Worm (Caenorhabditis elegans) whole organism, L3 larva: ENCODE results near the gene C29F5.1.

Source experiments
- R02D3.7 ChIP-seq: fragments of 150-350 bp; optimal IDR thresholded peaks from 2 replicates; lab custom pipeline; 2014; ENCODE audit warnings: missing biosample characterization, missing genetic modification characterization
- ZK546.5 ChIP-seq: sonication (generic microtip); optimal IDR thresholded peaks from 2 replicates; lab custom pipeline; 2017; ENCODE audit warnings: missing biosample characterization, missing genetic modification characterization
- aly-2 ChIP-seq: fragments of 150-350 bp; optimal IDR thresholded peaks from 2 replicates; lab custom pipeline; 2014; ENCODE audit warnings: missing biosample characterization, missing genetic modification characterization
- ama-1 ChIP-seq: fragments of 150-350 bp; optimal IDR thresholded peaks from 2 replicates; lab custom pipeline; 2018
- ceh-16 ChIP-seq: sonication (generic microtip); optimal IDR thresholded peaks from 2 replicates; lab custom pipeline; 2017; ENCODE audit warnings: missing biosample characterization, missing genetic modification characterization
- ceh-28 ChIP-seq: fragments of 150-350 bp; optimal IDR thresholded peaks from 2 replicates; lab custom pipeline; 2014; ENCODE audit warnings: missing biosample characterization, missing genetic modification reagents, missing genetic modification characterization
- ceh-9 ChIP-seq: sonication (generic microtip); optimal IDR thresholded peaks from 2 replicates; lab custom pipeline; 2018; ENCODE audit warnings: missing biosample characterization, missing genetic modification characterization
- daf-12 ChIP-seq: fragments of 150-350 bp; optimal IDR thresholded peaks from 2 replicates; lab custom pipeline; 2014; ENCODE audit warnings: missing biosample characterization, missing genetic modification reagents, missing genetic modification characterization
- egl-27 ChIP-seq: sonication (generic microtip); optimal IDR thresholded peaks from 4 replicates; lab custom pipeline; 2017; ENCODE audit warnings: missing biosample characterization, missing genetic modification reagents, missing genetic modification characterization
- egl-5 ChIP-seq: fragments of 150-350 bp; optimal IDR thresholded peaks from 2 replicates; lab custom pipeline; 2017; ENCODE audit warnings: missing biosample characterization, missing genetic modification reagents, missing genetic modification characterization, inconsistent platforms
- elt-1 ChIP-seq: fragments of 150-350 bp; optimal IDR thresholded peaks from 2 replicates; lab custom pipeline; 2014; ENCODE audit warnings: missing biosample characterization, missing genetic modification characterization
- elt-2 ChIP-seq: sonication (generic microtip); optimal IDR thresholded peaks from 2 replicates; lab custom pipeline; 2016; ENCODE audit warnings: missing genetic modification reagents, mild to moderate bottlenecking, missing genetic modification characterization, missing compliant biosample characterization
- elt-3 ChIP-seq, 3 experiments: fragments of 150-350 bp in 1 of 3; sonication (generic microtip) in 2 of 3; optimal IDR thresholded peaks; 2 replicates in 2 of 3; 4 replicates in 1 of 3; lab custom pipeline; 2014 to 2017; ENCODE audit warnings: missing biosample characterization in 3 of 3, missing genetic modification characterization in 3 of 3
- eor-1 ChIP-seq, 2 experiments: fragments of 150-350 bp; optimal IDR thresholded peaks; 2 replicates each; lab custom pipeline; 2014 to 2018; ENCODE audit warnings: missing biosample characterization in 2 of 2, missing genetic modification characterization in 2 of 2
- fkh-10 ChIP-seq: sonication (generic microtip); optimal IDR thresholded peaks from 2 replicates; lab custom pipeline; 2017; ENCODE audit warnings: missing biosample characterization, missing genetic modification reagents, missing genetic modification characterization
- fkh-2 ChIP-seq: fragments of 150-350 bp; optimal IDR thresholded peaks from 2 replicates; lab custom pipeline; 2014; ENCODE audit warnings: missing biosample characterization, missing genetic modification reagents, missing genetic modification characterization
- fos-1 ChIP-seq: fragments of 150-350 bp; optimal IDR thresholded peaks from 2 replicates; lab custom pipeline; 2014; ENCODE audit warnings: missing biosample characterization, missing genetic modification characterization
- hmg-11 ChIP-seq: sonication (generic microtip); optimal IDR thresholded peaks from 2 replicates; lab custom pipeline; 2016; ENCODE audit warnings: missing genetic modification characterization, missing compliant biosample characterization
- jun-1 ChIP-seq: fragments of 150-350 bp; optimal IDR thresholded peaks from 2 replicates; lab custom pipeline; 2014; ENCODE audit warnings: missing biosample characterization, missing genetic modification reagents, missing genetic modification characterization
- lin-15B ChIP-seq: fragments of 150-350 bp; optimal IDR thresholded peaks from 2 replicates; lab custom pipeline; 2014; ENCODE audit warnings: missing biosample characterization, missing genetic modification characterization
- lin-39 ChIP-seq: fragments of 150-350 bp; optimal IDR thresholded peaks from 2 replicates; lab custom pipeline; 2018; ENCODE audit warnings: missing biosample characterization, missing genetic modification reagents, missing genetic modification characterization
- lsy-12 ChIP-seq: sonication (generic microtip); optimal IDR thresholded peaks from 2 replicates; lab custom pipeline; 2016; ENCODE audit warnings: mild to moderate bottlenecking, missing genetic modification characterization, missing compliant biosample characterization
- mdl-1 ChIP-seq: fragments of 150-350 bp; optimal IDR thresholded peaks from 2 replicates; lab custom pipeline; 2014; ENCODE audit warnings: missing biosample characterization, missing genetic modification characterization
- mml-1 ChIP-seq: fragments of 150-350 bp; sonication (generic microtip); optimal IDR thresholded peaks from 3 replicates; lab custom pipeline; 2014; ENCODE audit warnings: missing biosample characterization, missing genetic modification characterization
- nfya-1 ChIP-seq: sonication (generic microtip); optimal IDR thresholded peaks from 2 replicates; lab custom pipeline; 2017; ENCODE audit warnings: missing genetic modification characterization, mild to moderate bottlenecking, missing compliant biosample characterization, antibody characterized with exemption, moderate library complexity; ENCODE audit not compliant: insufficient read depth
- nhr-11 ChIP-seq: fragments of 150-350 bp; optimal IDR thresholded peaks from 2 replicates; lab custom pipeline; 2014; ENCODE audit warnings: missing biosample characterization, missing genetic modification characterization
- nhr-12 ChIP-seq: fragments of 150-350 bp; optimal IDR thresholded peaks from 2 replicates; lab custom pipeline; 2014; ENCODE audit warnings: missing biosample characterization, missing genetic modification characterization
- nhr-23 ChIP-seq: fragments of 150-350 bp; optimal IDR thresholded peaks from 2 replicates; lab custom pipeline; 2014; ENCODE audit warnings: missing biosample characterization, missing genetic modification reagents, missing genetic modification characterization
- nhr-237 ChIP-seq: fragments of 150-350 bp; optimal IDR thresholded peaks from 2 replicates; lab custom pipeline; 2014; ENCODE audit warnings: missing biosample characterization, missing genetic modification characterization
- nhr-25 ChIP-seq: sonication (generic microtip); optimal IDR thresholded peaks from 2 replicates; lab custom pipeline; 2017; ENCODE audit warnings: missing biosample characterization, missing genetic modification characterization
- nhr-28 ChIP-seq: fragments of 150-350 bp; optimal IDR thresholded peaks from 2 replicates; lab custom pipeline; 2014; ENCODE audit warnings: missing biosample characterization, missing genetic modification characterization
- nhr-43 ChIP-seq: sonication (generic microtip); optimal IDR thresholded peaks from 2 replicates; lab custom pipeline; 2016; ENCODE audit warnings: mild to moderate bottlenecking, missing genetic modification characterization, missing compliant biosample characterization; ENCODE audit not compliant: poor library complexity, severe bottlenecking
- nhr-67 ChIP-seq: fragments of 150-350 bp; optimal IDR thresholded peaks from 2 replicates; lab custom pipeline; 2014; ENCODE audit warnings: missing biosample characterization, missing genetic modification characterization
- nhr-76 ChIP-seq: fragments of 150-350 bp; sonication (generic microtip); optimal IDR thresholded peaks from 5 replicates; lab custom pipeline; 2014; ENCODE audit warnings: missing biosample characterization, missing genetic modification characterization
- nhr-77 ChIP-seq: fragments of 150-350 bp; optimal IDR thresholded peaks from 2 replicates; lab custom pipeline; 2014; ENCODE audit warnings: missing biosample characterization, missing genetic modification characterization
- pha-4 ChIP-seq: fragments of 150-350 bp; optimal IDR thresholded peaks from 2 replicates; lab custom pipeline; 2014; ENCODE audit warnings: missing biosample characterization, missing genetic modification reagents, missing genetic modification characterization
- pqm-1 ChIP-seq: fragments of 150-350 bp; optimal IDR thresholded peaks from 2 replicates; lab custom pipeline; 2017; ENCODE audit warnings: missing biosample characterization, missing genetic modification characterization, inconsistent platforms
- sea-2 ChIP-seq: fragments of 150-350 bp; sonication (generic microtip); optimal IDR thresholded peaks from 4 replicates; lab custom pipeline; 2014; ENCODE audit warnings: missing biosample characterization, missing genetic modification reagents, missing genetic modification characterization
- skn-1 ChIP-seq: fragments of 150-350 bp; optimal IDR thresholded peaks from 2 replicates; lab custom pipeline; 2014; ENCODE audit warnings: missing biosample characterization, missing genetic modification characterization
- snpc-4 ChIP-seq: fragments of 150-350 bp; optimal IDR thresholded peaks from 2 replicates; lab custom pipeline; 2014; ENCODE audit warnings: missing biosample characterization, missing genetic modification characterization
- tbx-2 ChIP-seq: sonication (generic microtip); optimal IDR thresholded peaks from 2 replicates; lab custom pipeline; 2016; ENCODE audit warnings: mild to moderate bottlenecking, missing genetic modification characterization, missing compliant biosample characterization
- unc-39 ChIP-seq: sonication (generic microtip); optimal IDR thresholded peaks from 4 replicates; lab custom pipeline; 2017; ENCODE audit warnings: missing biosample characterization, missing genetic modification characterization
- unc-62 ChIP-seq: fragments of 150-350 bp; sonication (generic microtip); optimal IDR thresholded peaks from 4 replicates; lab custom pipeline; 2014; ENCODE audit warnings: missing biosample characterization, missing genetic modification reagents, missing genetic modification characterization
- zag-1 ChIP-seq: fragments of 150-350 bp; optimal IDR thresholded peaks from 2 replicates; lab custom pipeline; 2014; ENCODE audit warnings: missing biosample characterization, missing genetic modification characterization
- ztf-11 ChIP-seq: fragments of 150-350 bp; optimal IDR thresholded peaks from 2 replicates; lab custom pipeline; 2014; ENCODE audit warnings: missing biosample characterization, missing genetic modification characterization
- ztf-4 ChIP-seq: fragments of 150-350 bp; optimal IDR thresholded peaks from 2 replicates; lab custom pipeline; 2014; ENCODE audit warnings: missing biosample characterization, missing genetic modification characterization

The C29F5.1 gene

DNA sequence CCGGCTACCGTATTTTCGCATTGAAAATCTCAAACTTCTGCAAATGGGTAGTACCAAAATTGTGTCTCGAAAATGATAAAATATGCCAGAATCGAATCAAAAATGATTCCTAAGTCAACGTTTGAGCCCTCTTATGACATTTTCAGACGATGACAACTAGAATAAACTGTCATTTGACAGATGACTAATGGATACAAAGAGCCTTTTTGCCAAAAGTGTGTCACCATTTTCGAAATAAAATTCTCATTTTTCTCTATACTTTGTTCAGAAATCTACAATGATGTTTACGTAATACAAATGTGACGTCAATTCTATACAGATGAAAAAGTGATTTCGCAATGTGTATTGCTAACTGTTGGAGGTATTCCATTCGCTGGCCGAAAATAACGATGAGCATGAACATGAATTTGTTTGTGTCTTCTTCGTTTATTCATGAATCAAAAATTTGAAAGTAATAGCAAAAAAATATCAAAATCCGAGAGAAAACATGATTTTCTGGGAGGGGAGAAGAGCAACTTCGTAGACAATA lies 43.3 kb downstream of the C29F5.1 start (continued):
- TF ChIP-seq lsy-12 (peak; percentile 74), daf-12 (tag; lab: Kevin White, UChicago) (no peak), nhr-12 (no peak), elt-1 (tag; lab: Kevin White, UChicago) (peak; percentile 45), ceh-16 (tag; lab: Kevin White, UChicago) (no peak), hmg-11 (tag; lab: Kevin White, UChicago) (peak; percentile 17), sea-2 (no peak), nhr-77 (tag; lab: Kevin White, UChicago) (no peak), ceh-9 (tag; lab: Kevin White, UChicago) (no peak), egl-27 (tag; lab: Kevin White, UChicago) (no peak)

- no peak for TF ChIP-seq nhr-76 (tag; lab: Kevin White, UChicago)
- peak; percentile 70 for TF ChIP-seq jun-1 (tag; lab: Kevin White, UChicago)
- peak; percentile 30 for TF ChIP-seq lin-15B (tag; lab: Kevin White, UChicago)
- peak; percentile 63 for TF ChIP-seq nhr-43
- TF ChIP-seq elt-2 (tag; lab: Kevin White, UChicago): no peak
- TF ChIP-seq unc-62 (GFP tag; lab: Kevin White, UChicago): no peak
- peak; percentile 4 for TF ChIP-seq snpc-4
- no peak for TF ChIP-seq ztf-11 (tag; lab: Kevin White, UChicago)
- TF ChIP-seq nhr-67: no peak
- no peak for TF ChIP-seq nhr-12
- TF ChIP-seq nhr-23 (tag; lab: Kevin White, UChicago): peak; percentile 9
- TF ChIP-seq fos-1 (tag; lab: Kevin White, UChicago): no peak
- TF ChIP-seq nhr-237 (tag; lab: Kevin White, UChicago): no peak
- TF ChIP-seq nhr-77 (tag; lab: Kevin White, UChicago): no peak
- TF ChIP-seq fkh-2 (tag; lab: Kevin White, UChicago): no peak
- peak; percentile 73 for TF ChIP-seq nfya-1 (tag; lab: Kevin White, UChicago)
- peak; percentile 60 for TF ChIP-seq lsy-12
- peak; percentile 29 for TF ChIP-seq egl-5
- TF ChIP-seq daf-12 (tag; lab: Kevin White, UChicago): no peak
- no peak for TF ChIP-seq elt-1 (tag; lab: Kevin White, UChicago)
- peak; percentile 10 for TF ChIP-seq mdl-1 (tag; lab: Kevin White, UChicago)
- peak; percentile 40 for TF ChIP-seq lin-39 (tag; lab: Kevin White, UChicago)
- no peak for TF ChIP-seq ZK546.5 (tag; lab: Kevin White, UChicago)
- peak; percentile 98 for TF ChIP-seq ama-1 (lab: Kevin White, UChicago)
- peak; percentile 71 for TF ChIP-seq pha-4 (tag; lab: Kevin White, UChicago)
- peak; percentile 74 for TF ChIP-seq ceh-28
- TF ChIP-seq nhr-25 (tag; lab: Kevin White, UChicago): peak; percentile 83
These were observed 44.2 kb downstream of the C29F5.1 start, which contains the start of gene lgg-1 for ce11 chrII:6347341-6348118. Gene lgg-1, minus strand, starts transcription at chrII:6347719.

DNA sequence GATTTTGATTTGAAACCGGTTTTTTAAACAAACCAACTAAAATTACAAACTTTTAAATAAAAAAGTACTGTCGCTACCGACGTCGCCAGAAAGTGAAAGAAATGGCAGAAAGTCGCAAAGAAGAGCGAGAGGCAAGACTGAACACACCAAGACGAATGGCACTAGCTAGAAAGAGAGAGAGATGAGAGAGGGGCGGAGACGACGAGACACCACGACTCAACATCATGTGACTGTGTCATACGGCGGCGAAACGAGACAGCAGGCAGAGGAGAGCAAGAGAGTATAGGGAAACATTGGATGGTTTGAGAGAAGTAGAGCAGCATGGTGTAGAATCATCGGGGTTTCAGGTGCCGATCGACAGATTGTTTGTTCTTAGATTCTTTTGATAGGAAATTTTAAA lies 45.0 kb downstream of the C29F5.1 start:
- peak; percentile 53 for TF ChIP-seq fkh-10 (GFP tag; lab: Kevin White, UChicago)
- TF ChIP-seq pqm-1 (tag; lab: Kevin White, UChicago): peak; percentile 75
- TF ChIP-seq nhr-77 (tag; lab: Kevin White, UChicago): peak; percentile 18
- TF ChIP-seq elt-3 (tag; optimal IDR thresholded peaks at IDR 0.05; lab: Kevin White, UChicago): no peak
- no peak for TF ChIP-seq sea-2
- TF ChIP-seq pha-4 (tag; lab: Kevin White, UChicago): peak; percentile 94
- TF ChIP-seq egl-5: peak; percentile 79
- TF ChIP-seq nhr-237 (tag; lab: Kevin White, UChicago): no peak
- TF ChIP-seq ceh-9 (tag; lab: Kevin White, UChicago): no peak
- peak; percentile 94 for TF ChIP-seq jun-1 (tag; lab: Kevin White, UChicago)
- TF ChIP-seq elt-2 (tag; lab: Kevin White, UChicago): peak; percentile 87
- peak; percentile 92 for TF ChIP-seq lin-39 (tag; lab: Kevin White, UChicago)
- peak; percentile 98 for TF ChIP-seq nhr-25 (tag; lab: Kevin White, UChicago)
- TF ChIP-seq nhr-11 (tag; lab: Kevin White, UChicago): peak; percentile 81
- TF ChIP-seq ceh-16 (tag; lab: Kevin White, UChicago): no peak
- TF ChIP-seq unc-39 (tag; lab: Kevin White, UChicago): no peak
- peak; percentile 89 for TF ChIP-seq skn-1 (tag; lab: Kevin White, UChicago)
- TF ChIP-seq eor-1 (tag; optimal IDR thresholded peaks at IDR 0.05; lab: Kevin White, UChicago): no peak
- TF ChIP-seq nhr-28 (tag; lab: Kevin White, UChicago): no peak
- no peak for TF ChIP-seq ztf-4 (tag; lab: Kevin White, UChicago)
- TF ChIP-seq zag-1 (tag; lab: Kevin White, UChicago): no peak
- TF ChIP-seq nhr-76 (tag; lab: Kevin White, UChicago): no peak
- peak; percentile 66 for TF ChIP-seq mdl-1 (tag; lab: Kevin White, UChicago)
- no peak for TF ChIP-seq aly-2
- peak; percentile 93 for TF ChIP-seq nhr-23 (tag; lab: Kevin White, UChicago)
- TF ChIP-seq R02D3.7: peak; percentile 55
- TF ChIP-seq ZK546.5 (tag; lab: Kevin White, UChicago): no peak
- peak; percentile 85 for TF ChIP-seq nhr-43
- TF ChIP-seq tbx-2 (tag; lab: Kevin White, UChicago): peak; percentile 62
- peak; percentile 79 for TF ChIP-seq lsy-12
- TF ChIP-seq mml-1 (tag; lab: Kevin White, UChicago): no peak
